Fruit fly (Drosophila melanogaster) whole organism: ENCODE measurements around the gene Larp4B.

Experiments
- CG8478 ChIP-seq: fragments of >200 bp; optimal IDR thresholded peaks from 2 replicates; lab custom pipeline; 2018; ENCODE audit warnings: inconsistent platforms
- Dll ChIP-seq: fragments of >200 bp; optimal IDR thresholded peaks from 2 replicates; lab custom pipeline; 2017
- EcR ChIP-seq, 2 experiments: fragments of >200 bp; optimal IDR thresholded peaks; 2 replicates each; lab custom pipeline; 2017; ENCODE audit warnings: missing biosample characterization in 2 of 2, missing genetic modification characterization in 2 of 2, missing genetic modification reagents in 2 of 2
- pan ChIP-seq: fragments of >200 bp; optimal IDR thresholded peaks from 2 replicates; lab custom pipeline; 2017
- psq ChIP-seq: fragments of >200 bp; optimal IDR thresholded peaks from 2 replicates; lab custom pipeline; 2017
- usp ChIP-seq: fragments of >200 bp; optimal IDR thresholded peaks from 2 replicates; lab custom pipeline; 2017; ENCODE audit warnings: missing biosample characterization, missing genetic modification characterization, mixed read lengths

The Larp4B gene

dm6 chr3L:3253631-3254030 is 29.0 kb downstream of the Larp4B start:
- no peak for TF ChIP-seq psq

dm6 chr3L:3257690-3258089 is 33.1 kb downstream of the Larp4B start, which contains the start of gene ckd:
ckd (plus strand) TSS chr3L:3257878.
- TF ChIP-seq EcR (GFP tag; optimal IDR thresholded peaks at IDR 0.05; lab: Kevin White, UChicago) (no peak), psq (no peak), Dll (lab: Kevin White, UChicago) (no peak), pan (lab: Kevin White, UChicago) (no peak), CG8478 (no peak), usp (GFP tag; lab: Kevin White, UChicago) (no peak)

dm6 chr3L:3259703-3260102 is 35.1 kb downstream of the Larp4B start:
- TF ChIP-seq pan (lab: Kevin White, UChicago) (no peak), usp (GFP tag; lab: Kevin White, UChicago) (no peak), EcR (GFP tag; optimal IDR thresholded peaks at IDR 0.05; lab: Kevin White, UChicago) (no peak), CG8478 (no peak), Dll (lab: Kevin White, UChicago) (no peak), psq (no peak)

dm6 chr3L:3261642-3262041 is 37.0 kb downstream of the Larp4B start:
- TF ChIP-seq usp (GFP tag; lab: Kevin White, UChicago) (no peak), psq (no peak), EcR (GFP tag; optimal IDR thresholded peaks at IDR 0.05; lab: Kevin White, UChicago) (no peak), CG8478 (no peak), pan (lab: Kevin White, UChicago) (no peak), Dll (lab: Kevin White, UChicago) (no peak)

- TF ChIP-seq Dll (lab: Kevin White, UChicago) (no peak), usp (GFP tag; lab: Kevin White, UChicago) (no peak), CG8478 (no peak), psq (no peak), EcR (GFP tag; optimal IDR thresholded peaks at IDR 0.05; lab: Kevin White, UChicago) (no peak), pan (lab: Kevin White, UChicago) (no peak)
Measured at dm6 chr3L:3266306-3266705, 41.7 kb downstream of the Larp4B start.

dm6 chr3L:3268161-3268560 is 43.5 kb downstream of the Larp4B start, which contains the start of gene CG34265:
CG34265 (plus strand) TSS chr3L:3268461.
- no peak for TF ChIP-seq EcR (GFP tag; optimal IDR thresholded peaks at IDR 0.05; lab: Kevin White, UChicago)
- TF ChIP-seq usp (GFP tag; lab: Kevin White, UChicago): no peak
- no peak for TF ChIP-seq pan (lab: Kevin White, UChicago)
- no peak for TF ChIP-seq psq
- no peak for TF ChIP-seq Dll (lab: Kevin White, UChicago)
- TF ChIP-seq CG8478: no peak

dm6 chr3L:3270736-3271135 is 46.1 kb downstream of the Larp4B start, which contains the start of gene CG14960:
CG14960 (plus strand) TSS chr3L:3271036.
- TF ChIP-seq Dll (lab: Kevin White, UChicago) (no peak), pan (lab: Kevin White, UChicago) (no peak), CG8478 (no peak), usp (GFP tag; lab: Kevin White, UChicago) (no peak), EcR (GFP tag; optimal IDR thresholded peaks at IDR 0.05; lab: Kevin White, UChicago) (no peak), psq (no peak)

dm6 chr3L:3274463-3275177 is 50.0 kb downstream of the Larp4B start:
- TF ChIP-seq EcR (GFP tag; optimal IDR thresholded peaks at IDR 0.05; lab: Kevin White, UChicago) (no peak), Dll (lab: Kevin White, UChicago) (no peak), pan (lab: Kevin White, UChicago) (no peak), CG8478 (no peak), usp (GFP tag; lab: Kevin White, UChicago) (no peak), psq (no peak)

dm6 chr3L:3276930-3277329 is 52.3 kb downstream of the Larp4B start:
- TF ChIP-seq EcR (GFP tag; optimal IDR thresholded peaks at IDR 0.05; lab: Kevin White, UChicago): no peak
- no peak for TF ChIP-seq Dll (lab: Kevin White, UChicago)
- no peak for TF ChIP-seq CG8478
- no peak for TF ChIP-seq usp (GFP tag; lab: Kevin White, UChicago)
- no peak for TF ChIP-seq pan (lab: Kevin White, UChicago)
- no peak for TF ChIP-seq psq

dm6 chr3L:3279930-3280329 is 55.3 kb downstream of the Larp4B start, which contains the start of gene CG12017:
CG12017 (plus strand) TSS chr3L:3280239.
- TF ChIP-seq pan (lab: Kevin White, UChicago) (no peak), usp (GFP tag; lab: Kevin White, UChicago) (no peak), psq (no peak), Dll (lab: Kevin White, UChicago) (no peak)

- TF ChIP-seq psq (no peak), CG8478 (no peak), pan (lab: Kevin White, UChicago) (no peak), EcR (GFP tag; optimal IDR thresholded peaks at IDR 0.05; lab: Kevin White, UChicago) (no peak), Dll (lab: Kevin White, UChicago) (no peak), usp (GFP tag; lab: Kevin White, UChicago) (no peak)
Measured at dm6 chr3L:3283264-3283663, 58.6 kb downstream of the Larp4B start.

dm6 chr3L:3284900-3285299 is 60.3 kb downstream of the Larp4B start:
- TF ChIP-seq CG8478 (no peak), psq (no peak), EcR (GFP tag; optimal IDR thresholded peaks at IDR 0.05; lab: Kevin White, UChicago) (no peak), usp (GFP tag; lab: Kevin White, UChicago) (no peak), pan (lab: Kevin White, UChicago) (no peak), Dll (lab: Kevin White, UChicago) (no peak)
